Fruit fly (Drosophila melanogaster) whole organism, embryonic: ENCODE results near the gene Mco1.

ENCODE experiments used
- Aef1 ChIP-seq: fragments of 200-800 bp; sonication (Bioruptor generic); IDR thresholded peaks from 3 replicates; pipeline ENCODE4 v1.3.6; 2022; ENCODE audit warnings: missing biosample characterization, missing genetic modification characterization
- CG10147 ChIP-seq: fragments of 200-800 bp; sonication (Bioruptor generic); optimal IDR thresholded peaks from 2 replicates; lab custom pipeline; 2019; ENCODE audit warnings: missing biosample characterization, mild to moderate bottlenecking, missing genetic modification characterization, moderate library complexity
- CG10959 ChIP-seq: fragments of 200-800 bp; sonication (Bioruptor generic); IDR thresholded peaks from 2 replicates; pipeline ENCODE4 v1.3.6; 2022; ENCODE audit warnings: missing biosample characterization, missing genetic modification characterization
- CG11456 ChIP-seq: fragments of 200-800 bp; sonication (Bioruptor generic); IDR thresholded peaks from 3 replicates; pipeline ENCODE4 v1.3.6; 2022; ENCODE audit warnings: missing biosample characterization, missing genetic modification characterization
- CG1233 ChIP-seq: fragments of 200-800 bp; sonication (Bioruptor generic); optimal IDR thresholded peaks from 4 replicates; lab custom pipeline; 2018; ENCODE audit warnings: missing biosample characterization, mild to moderate bottlenecking, missing genetic modification characterization
- CG13296 ChIP-seq: fragments of 200-800 bp; sonication (Bioruptor generic); optimal IDR thresholded peaks from 3 replicates; lab custom pipeline; 2018; ENCODE audit warnings: missing biosample characterization, mild to moderate bottlenecking, missing genetic modification characterization
- CG17385 ChIP-seq: fragments of 200-800 bp; sonication (Bioruptor generic); optimal IDR thresholded peaks from 3 replicates; lab custom pipeline; 2018; ENCODE audit warnings: missing biosample characterization, mild to moderate bottlenecking, missing genetic modification characterization
- CG1832 ChIP-seq: fragments of 200-800 bp; sonication (Bioruptor generic); optimal IDR thresholded peaks from 2 replicates; lab custom pipeline; 2017; ENCODE audit warnings: missing biosample characterization, mild to moderate bottlenecking, missing genetic modification characterization, inconsistent platforms
- CG2889 ChIP-seq: fragments of 200-800 bp; sonication (Bioruptor generic); IDR thresholded peaks from 3 replicates; pipeline ENCODE4 v1.3.6; 2022; ENCODE audit warnings: missing biosample characterization, missing genetic modification characterization
- CG33557 ChIP-seq: fragments of 200-800 bp; sonication (Bioruptor generic); optimal IDR thresholded peaks from 2 replicates; lab custom pipeline; 2019; ENCODE audit warnings: missing biosample characterization, mild to moderate bottlenecking, missing genetic modification characterization, moderate library complexity
- CG3838 ChIP-seq: fragments of 200-800 bp; sonication (Bioruptor generic); optimal IDR thresholded peaks from 3 replicates; lab custom pipeline; 2016; ENCODE audit warnings: missing biosample characterization, missing genetic modification characterization
- CG4404 ChIP-seq: fragments of 200-800 bp; sonication (Bioruptor generic); IDR thresholded peaks from 2 replicates; pipeline ENCODE4 v1.3.6; 2022; ENCODE audit warnings: missing biosample characterization, missing genetic modification characterization
- CG6272 ChIP-seq: fragments of 200-800 bp; sonication (Bioruptor generic); IDR thresholded peaks from 2 replicates; pipeline ENCODE4 v1.3.6; 2022; ENCODE audit warnings: missing biosample characterization, missing genetic modification characterization
- CG7357 ChIP-seq: fragments of 200-800 bp; sonication (Bioruptor generic); IDR thresholded peaks from 3 replicates; pipeline ENCODE4 v1.3.6; 2022; ENCODE audit warnings: missing biosample characterization, missing genetic modification characterization
- CG8290 ChIP-seq, 3 experiments: fragments of 200-800 bp; sonication (Bioruptor generic); optimal IDR thresholded peaks; 2 replicates each; lab custom pipeline; 2016 to 2019; ENCODE audit warnings: missing biosample characterization in 3 of 3, missing genetic modification characterization in 3 of 3, mild to moderate bottlenecking in 2 of 3, moderate library complexity in 1 of 3
- CG9932 ChIP-seq: fragments of 200-800 bp; sonication (Bioruptor generic); IDR thresholded peaks from 2 replicates; pipeline ENCODE4 v1.3.6; 2022; ENCODE audit warnings: missing biosample characterization, missing genetic modification characterization
- Dbx ChIP-seq: fragments of 200-800 bp; sonication (Bioruptor generic); IDR thresholded peaks from 3 replicates; pipeline ENCODE4 v1.3.6; 2022; ENCODE audit warnings: missing biosample characterization, missing genetic modification characterization
- Dip3 ChIP-seq: fragments of 200-800 bp; sonication (Bioruptor generic); optimal IDR thresholded peaks from 3 replicates; lab custom pipeline; 2016; ENCODE audit warnings: missing biosample characterization, missing genetic modification characterization
- Doc2 ChIP-seq: fragments of 200-800 bp; sonication (Bioruptor generic); IDR thresholded peaks from 2 replicates; pipeline ENCODE4 v1.3.6; 2022; ENCODE audit warnings: missing biosample characterization, missing genetic modification characterization
- Dp ChIP-seq: fragments of 200-800 bp; sonication (Bioruptor generic); optimal IDR thresholded peaks from 2 replicates; lab custom pipeline; 2018; ENCODE audit warnings: missing biosample characterization, mild to moderate bottlenecking, missing genetic modification characterization, moderate library complexity
- Dref ChIP-seq: fragments of 200-800 bp; sonication (Bioruptor generic); IDR thresholded peaks from 2 replicates; pipeline ENCODE4 v1.3.6; 2022; ENCODE audit warnings: missing biosample characterization, missing genetic modification characterization
- Ets65A ChIP-seq: fragments of 200-800 bp; sonication (Bioruptor generic); peaks from one replicate; lab custom pipeline; 2016; ENCODE audit warnings: missing biosample characterization, missing genetic modification characterization
- Hr39 ChIP-seq: fragments of >200 bp; optimal IDR thresholded peaks from 2 replicates; lab custom pipeline; 2017
- Nf-YA ChIP-seq: fragments of 200-800 bp; sonication (Bioruptor generic); IDR thresholded peaks from 2 replicates; pipeline ENCODE4 v1.3.6; 2022; ENCODE audit warnings: missing biosample characterization, missing genetic modification characterization
- Stat92E ChIP-seq, 3 experiments: fragments of >200 bp in 2 of 3; fragments of 200-800 bp in 1 of 3; sonication (Bioruptor generic) in 1 of 3; optimal IDR thresholded peaks; 2 replicates each; lab custom pipeline; 2017 to 2019; ENCODE audit warnings: missing biosample characterization in 3 of 3, missing genetic modification characterization in 3 of 3, mild to moderate bottlenecking in 1 of 3, moderate library complexity in 1 of 3
- TFAM ChIP-seq: fragments of 200-800 bp; sonication (Bioruptor generic); optimal IDR thresholded peaks from 2 replicates; lab custom pipeline; 2017; ENCODE audit warnings: missing biosample characterization, missing genetic modification characterization, inconsistent platforms
- abd-A ChIP-seq: fragments of 200-800 bp; sonication (Bioruptor generic); optimal IDR thresholded peaks from 3 replicates; lab custom pipeline; 2019; ENCODE audit warnings: missing biosample characterization, mild to moderate bottlenecking, missing genetic modification characterization, moderate library complexity
- ac ChIP-seq: fragments of 200-800 bp; sonication (Bioruptor generic); optimal IDR thresholded peaks from 3 replicates; lab custom pipeline; 2017; ENCODE audit warnings: missing biosample characterization, mild to moderate bottlenecking, missing genetic modification characterization
- da ChIP-seq: fragments of 200-800 bp; sonication (Bioruptor generic); optimal IDR thresholded peaks from 2 replicates; lab custom pipeline; 2016; ENCODE audit warnings: missing biosample characterization, missing genetic modification characterization
- dysf ChIP-seq: fragments of 200-800 bp; sonication (Bioruptor generic); IDR thresholded peaks from 3 replicates; pipeline ENCODE4 v1.3.6; 2022; ENCODE audit warnings: missing biosample characterization, missing genetic modification characterization
- grau ChIP-seq: fragments of 200-800 bp; optimal IDR thresholded peaks from 3 replicates; lab custom pipeline; 2019; ENCODE audit warnings: missing biosample characterization, mild to moderate bottlenecking, missing genetic modification characterization, moderate library complexity
- jigr1 ChIP-seq: fragments of 200-800 bp; sonication (Bioruptor generic); IDR thresholded peaks from 3 replicates; pipeline ENCODE4 v1.3.6; 2022; ENCODE audit warnings: missing biosample characterization, missing genetic modification characterization
- lab ChIP-seq: fragments of 200-800 bp; sonication (Bioruptor generic); optimal IDR thresholded peaks from 3 replicates; lab custom pipeline; 2017; ENCODE audit warnings: missing biosample characterization, missing genetic modification characterization, mild to moderate bottlenecking, moderate library complexity, missing genetic modification reagents
- luna ChIP-seq: fragments of 200-800 bp; sonication (Bioruptor generic); optimal IDR thresholded peaks from 2 replicates; lab custom pipeline; 2016; ENCODE audit warnings: missing biosample characterization, missing genetic modification characterization
- schlank ChIP-seq: fragments of 200-800 bp; sonication (Bioruptor generic); optimal IDR thresholded peaks from 2 replicates; lab custom pipeline; 2018; ENCODE audit warnings: missing biosample characterization, mild to moderate bottlenecking, missing genetic modification characterization
- sens-2 ChIP-seq: fragments of 200-800 bp; sonication (Bioruptor generic); IDR thresholded peaks from 2 replicates; pipeline ENCODE4 v1.3.6; 2022; ENCODE audit warnings: missing biosample characterization, missing genetic modification characterization
- slbo ChIP-seq: fragments of 200-800 bp; sonication (Bioruptor generic); IDR thresholded peaks from 2 replicates; pipeline ENCODE4 v1.3.6; 2022; ENCODE audit warnings: missing biosample characterization, missing genetic modification characterization
- trem ChIP-seq: fragments of 200-800 bp; optimal IDR thresholded peaks from 3 replicates; lab custom pipeline; 2019; ENCODE audit warnings: missing biosample characterization, mild to moderate bottlenecking, missing genetic modification characterization, moderate library complexity
- tup ChIP-seq: fragments of 200-800 bp; sonication (Bioruptor generic); optimal IDR thresholded peaks from 2 replicates; lab custom pipeline; 2016; ENCODE audit warnings: missing biosample characterization, mild to moderate bottlenecking, missing genetic modification characterization, moderate library complexity
- unpg ChIP-seq: fragments of 200-800 bp; sonication (Bioruptor generic); optimal IDR thresholded peaks from 3 replicates; lab custom pipeline; 2018; ENCODE audit warnings: missing biosample characterization, mild to moderate bottlenecking, missing genetic modification characterization, moderate library complexity

Gene Mco1

DNA sequence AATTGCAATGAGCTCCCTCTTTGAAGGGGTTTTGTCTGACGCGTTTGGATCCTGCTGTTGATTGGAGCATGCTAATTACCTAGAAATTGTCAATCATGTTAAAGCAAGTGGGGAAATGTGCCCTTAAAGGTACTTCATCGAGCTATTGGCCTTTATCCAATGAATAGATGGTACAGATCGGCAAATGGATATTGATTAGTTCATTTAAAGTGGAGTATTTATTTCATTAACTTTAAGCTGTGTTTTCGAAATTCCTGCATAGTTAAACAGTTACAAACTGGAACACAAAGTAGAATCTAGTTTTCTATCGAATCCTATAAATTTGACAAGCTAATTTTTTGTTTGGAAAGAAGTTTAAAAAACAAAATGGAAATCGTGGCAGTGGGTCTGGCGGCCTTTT is 49.0 kb upstream of the Mco1 start, which contains the start of gene CG34181:
Gene CG34181, plus strand, starts transcription at position 301 of the 400 bp plus-strand sequence.
- no peak for TF ChIP-seq trem (tag; lab: Kevin White, UChicago)
- TF ChIP-seq CG3838 (GFP tag; lab: Kevin White, UChicago): no peak
- TF ChIP-seq ac (GFP tag; lab: Kevin White, UChicago): no peak
- no peak for TF ChIP-seq CG8290 (GFP tag; optimal IDR thresholded peaks at IDR 0.05; lab: Kevin White, UChicago)
- no peak for TF ChIP-seq CG8290 (tag; optimal IDR thresholded peaks at IDR 0.05; lab: Kevin White, UChicago)
- no peak for TF ChIP-seq Stat92E (GFP tag; optimal IDR thresholded peaks at IDR 0.05; lab: Kevin White, UChicago)
- TF ChIP-seq Dip3: no peak
- TF ChIP-seq schlank (tag; lab: Kevin White, UChicago): no peak
- peak; percentile 49 for TF ChIP-seq Ets65A (GFP tag; lab: Kevin White, UChicago)

DNA sequence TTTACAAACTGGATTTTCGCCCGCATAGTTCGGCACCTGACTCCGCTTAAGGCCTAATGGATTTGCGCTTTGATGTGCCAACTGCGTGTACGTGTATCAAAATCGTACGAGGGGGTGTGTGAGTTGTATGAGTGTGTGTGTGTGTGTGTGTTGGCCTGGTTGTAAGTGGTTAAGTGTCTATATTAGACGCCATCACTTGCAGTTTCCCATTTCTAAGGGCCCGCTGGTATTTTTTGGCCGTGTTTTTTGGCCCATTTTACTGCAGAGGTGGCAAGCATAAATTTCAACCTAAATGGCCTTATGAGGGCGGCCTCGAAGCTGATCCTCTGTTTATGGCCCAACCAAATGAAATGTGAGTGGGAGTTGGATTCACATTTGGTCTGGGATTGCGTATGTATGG is 46.7 kb upstream of the Mco1 start:
- TF ChIP-seq grau (no peak), abd-A (tag; lab: Kevin White, UChicago) (peak; percentile 52), CG2889 (GFP tag; lab: Robert Waterston, UW) (no peak), dysf (GFP tag; lab: Robert Waterston, UW) (no peak), CG13296 (GFP tag; lab: Kevin White, UChicago) (no peak), CG1233 (GFP tag; lab: Kevin White, UChicago) (no peak), CG33557 (GFP tag; lab: Kevin White, UChicago) (no peak), CG17385 (GFP tag; lab: Kevin White, UChicago) (no peak)

- TF ChIP-seq CG7357 (GFP tag; lab: Robert Waterston, UW): 0 out of 3 replicates have a peak, but pooled peaks have one; percentile 22
- TF ChIP-seq sens-2: no peak
- no peak for TF ChIP-seq Aef1 (GFP tag; lab: Robert Waterston, UW)
- TF ChIP-seq tup: no peak
- no peak for TF ChIP-seq da (GFP tag; lab: Kevin White, UChicago)
- TF ChIP-seq Dref (GFP tag; lab: Robert Waterston, UW): 0 out of 2 replicates have a peak, but pooled peaks have one; percentile 21
- 0 out of 3 replicates have a peak, but pooled peaks have one; percentile 22 for TF ChIP-seq jigr1 (GFP tag; lab: Robert Waterston, UW)
- 0 out of 2 replicates have a peak, but pooled peaks have one; percentile 15 for TF ChIP-seq Nf-YA
- TF ChIP-seq CG11456 (GFP tag; lab: Robert Waterston, UW): 0 out of 3 replicates have a peak, but pooled peaks have one; percentile 44
- 0 out of 2 replicates have a peak, but pooled peaks have one; percentile 28 for TF ChIP-seq slbo (GFP tag; lab: Robert Waterston, UW)
- no peak for TF ChIP-seq Dp (GFP tag; lab: Kevin White, UChicago)
- no peak for TF ChIP-seq luna (GFP tag; lab: Kevin White, UChicago)
- TF ChIP-seq CG10147 (GFP tag; lab: Kevin White, UChicago): no peak
- no peak for TF ChIP-seq TFAM
- no peak for TF ChIP-seq CG10959
- TF ChIP-seq CG9932 (GFP tag; lab: Robert Waterston, UW): 0 out of 2 replicates have a peak, but pooled peaks have one; percentile 24
- TF ChIP-seq CG4404: 0 out of 2 replicates have a peak, but pooled peaks have one; percentile 32
- TF ChIP-seq CG1832 (GFP tag; lab: Kevin White, UChicago): peak; percentile 7
- TF ChIP-seq Doc2 (GFP tag; lab: Robert Waterston, UW): 0 out of 2 replicates have a peak, but pooled peaks have one; percentile 7
- TF ChIP-seq Hr39 (lab: Kevin White, UChicago): peak; percentile 94
- no peak for TF ChIP-seq lab (GFP tag; lab: Kevin White, UChicago)
- no peak for TF ChIP-seq Dbx (GFP tag; lab: Robert Waterston, UW)
- TF ChIP-seq CG6272 (GFP tag; lab: Robert Waterston, UW): 0 out of 2 replicates have a peak, but pooled peaks have one; percentile 35
- TF ChIP-seq unpg (GFP tag; lab: Kevin White, UChicago): no peak
Observed at dm6 chr2L:9377789-9378188, 38.6 kb upstream of the Mco1 start.
